Fruit fly (Drosophila melanogaster) whole organism, wandering third instar larva: Measurements from ENCODE around the gene Acbp3.

Experiments used
- Abd-B ChIP-seq: fragments of >200 bp; optimal IDR thresholded peaks from 2 replicates; lab custom pipeline; 2017; ENCODE audit warnings: missing biosample characterization, missing genetic modification characterization
- Dfd ChIP-seq: fragments of >200 bp; optimal IDR thresholded peaks from 2 replicates; lab custom pipeline; 2017; ENCODE audit warnings: missing biosample characterization, missing genetic modification characterization
- br ChIP-seq: fragments of 200-800 bp; sonication (Bioruptor generic); optimal IDR thresholded peaks from 2 replicates; lab custom pipeline; 2016; ENCODE audit warnings: missing biosample characterization, missing genetic modification characterization
- ey ChIP-seq: fragments of 200-800 bp; sonication (Bioruptor generic); optimal IDR thresholded peaks from 2 replicates; lab custom pipeline; 2016; ENCODE audit warnings: missing biosample characterization, missing genetic modification characterization
- usp ChIP-seq: fragments of >200 bp; optimal IDR thresholded peaks from 2 replicates; lab custom pipeline; 2017; ENCODE audit warnings: missing biosample characterization, missing genetic modification characterization
- woc ChIP-seq: sonication (Bioruptor generic); optimal IDR thresholded peaks from 2 replicates; lab custom pipeline; 2016; ENCODE audit warnings: missing biosample characterization, mild to moderate bottlenecking, missing genetic modification characterization

- no peak for TF ChIP-seq Dfd (GFP tag; lab: Kevin White, UChicago)
- no peak for TF ChIP-seq usp
- peak; percentile 35 for TF ChIP-seq br (GFP tag; lab: Kevin White, UChicago)
- TF ChIP-seq ey (GFP tag; lab: Kevin White, UChicago) = peak; percentile 39
- peak; percentile 43 for TF ChIP-seq woc (GFP tag; lab: Kevin White, UChicago)
- TF ChIP-seq Abd-B (GFP tag; lab: Kevin White, UChicago) = no peak
Observed at dm6 chr3L:7113010-7113409, 17.7 kb upstream of the Acbp3 start.
